Worm (Caenorhabditis elegans) whole organism, L3 larva: ENCODE results near the gene gdi-1.
"Not testable (repeated sequence)": the region's sequence is repeated elsewhere in the genome, so short reads cannot be mapped to it uniquely, and the experiment has no call there.

ENCODE experiments used
- aly-2 ChIP-seq: fragments of 150-350 bp; optimal IDR thresholded peaks from 2 replicates; lab custom pipeline; 2014; ENCODE audit warnings: missing biosample characterization, missing genetic modification characterization
- fkh-2 ChIP-seq: fragments of 150-350 bp; optimal IDR thresholded peaks from 2 replicates; lab custom pipeline; 2014; ENCODE audit warnings: missing biosample characterization, missing genetic modification reagents, missing genetic modification characterization
- lin-15B ChIP-seq: fragments of 150-350 bp; optimal IDR thresholded peaks from 2 replicates; lab custom pipeline; 2014; ENCODE audit warnings: missing biosample characterization, missing genetic modification characterization
- lin-39 ChIP-seq: fragments of 150-350 bp; optimal IDR thresholded peaks from 2 replicates; lab custom pipeline; 2018; ENCODE audit warnings: missing biosample characterization, missing genetic modification reagents, missing genetic modification characterization
- nhr-23 ChIP-seq: fragments of 150-350 bp; optimal IDR thresholded peaks from 2 replicates; lab custom pipeline; 2014; ENCODE audit warnings: missing biosample characterization, missing genetic modification reagents, missing genetic modification characterization
- nhr-237 ChIP-seq: fragments of 150-350 bp; optimal IDR thresholded peaks from 2 replicates; lab custom pipeline; 2014; ENCODE audit warnings: missing biosample characterization, missing genetic modification characterization
- pha-4 ChIP-seq: fragments of 150-350 bp; optimal IDR thresholded peaks from 2 replicates; lab custom pipeline; 2014; ENCODE audit warnings: missing biosample characterization, missing genetic modification reagents, missing genetic modification characterization
- sea-2 ChIP-seq: fragments of 150-350 bp; sonication (generic microtip); optimal IDR thresholded peaks from 4 replicates; lab custom pipeline; 2014; ENCODE audit warnings: missing biosample characterization, missing genetic modification reagents, missing genetic modification characterization
- unc-62 ChIP-seq: fragments of 150-350 bp; sonication (generic microtip); optimal IDR thresholded peaks from 4 replicates; lab custom pipeline; 2014; ENCODE audit warnings: missing biosample characterization, missing genetic modification reagents, missing genetic modification characterization
- ztf-4 ChIP-seq: fragments of 150-350 bp; optimal IDR thresholded peaks from 2 replicates; lab custom pipeline; 2014; ENCODE audit warnings: missing biosample characterization, missing genetic modification characterization

DNA sequence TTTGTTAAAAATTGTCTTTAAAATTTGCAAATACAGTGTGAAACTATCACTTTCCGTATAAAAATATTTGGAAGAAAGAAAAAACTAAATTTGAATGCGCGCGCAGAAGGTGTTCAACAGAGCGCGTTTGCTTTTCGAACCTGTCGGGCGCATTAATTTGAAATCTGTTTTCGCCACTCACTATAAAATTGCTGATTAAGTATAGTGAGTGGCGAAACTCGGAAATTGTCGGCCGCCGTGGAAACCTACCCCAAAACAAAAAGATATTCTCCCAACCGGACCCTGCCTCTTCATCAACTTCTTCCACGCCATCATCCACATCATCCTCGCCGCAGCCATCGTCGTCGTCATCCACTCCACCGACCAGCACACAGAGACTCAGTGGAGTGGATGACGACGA lies 12.1 kb downstream of the gdi-1 start:
- TF ChIP-seq lin-15B (tag; lab: Kevin White, UChicago); aly-2 (tag; lab: Kevin White, UChicago); fkh-2; lin-39; unc-62 (GFP tag; lab: Kevin White, UChicago); nhr-23 (tag; lab: Kevin White, UChicago); pha-4; ztf-4; sea-2 (GFP tag; lab: Kevin White, UChicago); nhr-237: not testable (repeated sequence)
